Worm (Caenorhabditis elegans) whole organism, early embryonic: ENCODE measurements around the gene uvs-1.

Experiments
- B0310.2 ChIP-seq: sonication (generic microtip); optimal IDR thresholded peaks from 2 replicates; lab custom pipeline; 2016; ENCODE audit warnings: mild to moderate bottlenecking, missing genetic modification characterization, missing compliant biosample characterization
- F13C5.2 ChIP-seq: sonication (generic microtip); optimal IDR thresholded peaks from 2 replicates; lab custom pipeline; 2017; ENCODE audit warnings: mild to moderate bottlenecking, missing genetic modification characterization, inconsistent platforms, missing compliant biosample characterization
- aly-1 ChIP-seq: sonication (generic microtip); optimal IDR thresholded peaks from 2 replicates; lab custom pipeline; 2016; ENCODE audit warnings: missing genetic modification characterization, missing compliant biosample characterization
- ama-1 ChIP-seq: fragments of 150-350 bp; optimal IDR thresholded peaks from 2 replicates; lab custom pipeline; 2014
- ceh-13 ChIP-seq: fragments of 200-800 bp; sonication (Bioruptor generic); optimal IDR thresholded peaks from 2 replicates; lab custom pipeline; 2018; ENCODE audit warnings: mild to moderate bottlenecking, missing genetic modification characterization, missing compliant biosample characterization
- ceh-36 ChIP-seq: sonication (generic microtip); optimal IDR thresholded peaks from 2 replicates; lab custom pipeline; 2016; ENCODE audit warnings: missing genetic modification characterization, inconsistent platforms, missing compliant biosample characterization
- ets-7 ChIP-seq: sonication (generic microtip); optimal IDR thresholded peaks from 2 replicates; lab custom pipeline; 2016; ENCODE audit warnings: missing genotype, missing genetic modification characterization, missing compliant biosample characterization
- flt-1 ChIP-seq: fragments of 200-800 bp; sonication (Bioruptor generic); IDR thresholded peaks from 2 replicates; pipeline ENCODE4 v1.3.6; 2022; ENCODE audit warnings: missing genetic modification characterization, missing compliant biosample characterization
- hmbx-1 ChIP-seq: sonication (generic microtip); optimal IDR thresholded peaks from 2 replicates; lab custom pipeline; 2016; ENCODE audit warnings: mild to moderate bottlenecking, missing genetic modification characterization, missing compliant biosample characterization
- hmg-4 ChIP-seq: fragments of 200-800 bp; sonication (Bioruptor generic); optimal IDR thresholded peaks from 2 replicates; lab custom pipeline; 2018; ENCODE audit warnings: mild to moderate bottlenecking, missing genetic modification characterization, missing compliant biosample characterization
- hnd-1 ChIP-seq: sonication (generic microtip); optimal IDR thresholded peaks from 2 replicates; lab custom pipeline; 2016; ENCODE audit warnings: missing genetic modification characterization, missing compliant biosample characterization
- pes-1 ChIP-seq: fragments of 200-800 bp; sonication (Bioruptor generic); IDR thresholded peaks from 2 replicates; pipeline ENCODE4 v1.3.6; 2022; ENCODE audit warnings: missing genetic modification reagents, missing genetic modification characterization, missing compliant biosample characterization
- scrt-1 ChIP-seq: fragments of 200-800 bp; sonication (Bioruptor generic); IDR thresholded peaks from 2 replicates; pipeline ENCODE4 v1.3.6; 2022; ENCODE audit warnings: missing genetic modification characterization, missing compliant biosample characterization
- sea-1 ChIP-seq: fragments of 200-800 bp; sonication (Bioruptor generic); conservative IDR thresholded peaks from 2 replicates; pipeline ENCODE4 v1.3.6; 2022; ENCODE audit warnings: missing genetic modification characterization, missing compliant biosample characterization
- tbx-11 ChIP-seq: fragments of 200-800 bp; sonication (Bioruptor generic); IDR thresholded peaks from 2 replicates; pipeline ENCODE4 v1.3.6; 2022; ENCODE audit warnings: missing genetic modification characterization, missing compliant biosample characterization
- tbx-37 ChIP-seq: fragments of 200-800 bp; sonication (Bioruptor generic); conservative IDR thresholded peaks from 2 replicates; pipeline ENCODE4 v1.3.6; 2022; ENCODE audit warnings: missing genetic modification reagents, missing genetic modification characterization, missing compliant biosample characterization
- tra-4 ChIP-seq: sonication (generic microtip); optimal IDR thresholded peaks from 2 replicates; lab custom pipeline; 2017; ENCODE audit warnings: missing genetic modification characterization, missing compliant biosample characterization

uvs-1 gene

ce11 chrV:7770961-7771360, 33.0 kb downstream of the uvs-1 start, which contains the start of gene frpr-3:
TSS of gene frpr-3 (plus strand) at chrV:7771261.
- TF ChIP-seq aly-1 (tag; lab: Kevin White, UChicago) = no peak
- TF ChIP-seq tbx-11 (GFP tag; lab: Robert Waterston, UW) = no peak
- TF ChIP-seq pes-1 = no peak
- TF ChIP-seq ceh-13 (GFP tag; lab: Kevin White, UChicago) = no peak
- TF ChIP-seq scrt-1 (GFP tag; lab: Robert Waterston, UW) = no peak
- TF ChIP-seq hnd-1 (tag; lab: Kevin White, UChicago) = no peak
- no peak for TF ChIP-seq F13C5.2 (tag; lab: Kevin White, UChicago)
- TF ChIP-seq flt-1 (GFP tag; lab: Robert Waterston, UW) = no peak
- no peak for TF ChIP-seq hmbx-1
- TF ChIP-seq tra-4 = no peak
- TF ChIP-seq B0310.2 = no peak
- TF ChIP-seq ama-1 = no peak
- no peak for TF ChIP-seq tbx-37 (GFP tag; lab: Robert Waterston, UW)
- no peak for TF ChIP-seq sea-1 (GFP tag; lab: Robert Waterston, UW)
- no peak for TF ChIP-seq hmg-4
- no peak for TF ChIP-seq ceh-36

- TF ChIP-seq hmg-4 (no peak), scrt-1 (GFP tag; lab: Robert Waterston, UW) (no peak), flt-1 (GFP tag; lab: Robert Waterston, UW) (no peak), tbx-11 (GFP tag; lab: Robert Waterston, UW) (no peak), pes-1 (no peak), ama-1 (no peak)
These were observed 42.1 kb downstream of the uvs-1 start for ce11 chrV:7761906-7762305.

- no peak for TF ChIP-seq F13C5.2 (tag; lab: Kevin White, UChicago)
- TF ChIP-seq hmbx-1 = no peak
- TF ChIP-seq tra-4 = no peak
- TF ChIP-seq sea-1 (GFP tag; lab: Robert Waterston, UW) = no peak
- no peak for TF ChIP-seq ama-1
- no peak for TF ChIP-seq scrt-1 (GFP tag; lab: Robert Waterston, UW)
- no peak for TF ChIP-seq tbx-11 (GFP tag; lab: Robert Waterston, UW)
- TF ChIP-seq ets-7 = no peak
- TF ChIP-seq hmg-4 = no peak
- TF ChIP-seq ceh-36 = no peak
- no peak for TF ChIP-seq hnd-1 (tag; lab: Kevin White, UChicago)
- TF ChIP-seq pes-1 = no peak
- no peak for TF ChIP-seq B0310.2
- no peak for TF ChIP-seq ceh-13 (GFP tag; lab: Kevin White, UChicago)
- TF ChIP-seq tbx-37 (GFP tag; lab: Robert Waterston, UW) = no peak
- TF ChIP-seq aly-1 (tag; lab: Kevin White, UChicago) = no peak
- TF ChIP-seq flt-1 (GFP tag; lab: Robert Waterston, UW) = no peak
These were observed 43.8 kb downstream of the uvs-1 start, which contains the start of gene hint-3 for ce11 chrV:7760174-7760573. TSS of gene hint-3 (plus strand) at chrV:7760474.

- TF ChIP-seq ceh-36 = no peak
- no peak for TF ChIP-seq ceh-13 (GFP tag; lab: Kevin White, UChicago)
- TF ChIP-seq hnd-1 (tag; lab: Kevin White, UChicago) = no peak
- TF ChIP-seq F13C5.2 (tag; lab: Kevin White, UChicago) = no peak
- TF ChIP-seq tbx-37 (GFP tag; lab: Robert Waterston, UW) = no peak
- TF ChIP-seq tra-4 = no peak
- TF ChIP-seq hmbx-1 = no peak
- no peak for TF ChIP-seq B0310.2
- no peak for TF ChIP-seq ama-1
These were observed 44.7 kb downstream of the uvs-1 start for ce11 chrV:7759270-7759669.

ce11 chrV:7755991-7756390, 48.0 kb downstream of the uvs-1 start:
- no peak for TF ChIP-seq tbx-37 (GFP tag; lab: Robert Waterston, UW)
- TF ChIP-seq sea-1 (GFP tag; lab: Robert Waterston, UW) = no peak
- TF ChIP-seq scrt-1 (GFP tag; lab: Robert Waterston, UW) = no peak
- TF ChIP-seq tbx-11 (GFP tag; lab: Robert Waterston, UW) = no peak
- no peak for TF ChIP-seq B0310.2
- no peak for TF ChIP-seq F13C5.2 (tag; lab: Kevin White, UChicago)
- TF ChIP-seq ceh-36 = no peak
- no peak for TF ChIP-seq hmbx-1
- no peak for TF ChIP-seq pes-1
- no peak for TF ChIP-seq hnd-1 (tag; lab: Kevin White, UChicago)
- TF ChIP-seq hmg-4 = no peak
- TF ChIP-seq ets-7 = no peak
- TF ChIP-seq ceh-13 (GFP tag; lab: Kevin White, UChicago) = no peak
- no peak for TF ChIP-seq tra-4

ce11 chrV:7754557-7754956, 49.5 kb downstream of the uvs-1 start, which contains the start of gene T05B11.4:
TSS of gene T05B11.4 (minus strand) at chrV:7754657.
- TF ChIP-seq ceh-36 = no peak
- TF ChIP-seq tra-4 = no peak
- TF ChIP-seq aly-1 (tag; lab: Kevin White, UChicago) = no peak
- TF ChIP-seq ceh-13 (GFP tag; lab: Kevin White, UChicago) = no peak
- no peak for TF ChIP-seq pes-1
- TF ChIP-seq tbx-11 (GFP tag; lab: Robert Waterston, UW) = no peak
- no peak for TF ChIP-seq ets-7
